Fruit fly (Drosophila melanogaster) whole organism, embryonic: ENCODE results near the gene CG46462.

Source experiments
- Antp ChIP-seq: fragments of 200-800 bp; sonication (Bioruptor generic); optimal IDR thresholded peaks from 3 replicates; lab custom pipeline; 2016; ENCODE audit warnings: missing biosample characterization, missing genetic modification characterization
- Awh ChIP-seq: fragments of 200-800 bp; sonication (Bioruptor generic); IDR thresholded peaks from 2 replicates; pipeline ENCODE4, ENCODE4 v1.3.6; 2022; ENCODE audit warnings: missing biosample characterization, missing genetic modification characterization
- Blimp-1 ChIP-seq: fragments of 200-800 bp; sonication (Bioruptor generic); optimal IDR thresholded peaks from 3 replicates; lab custom pipeline; 2018; ENCODE audit warnings: missing biosample characterization, missing genetic modification characterization, mild to moderate bottlenecking, moderate library complexity, missing genetic modification reagents
- CG10147 ChIP-seq: fragments of 200-800 bp; sonication (Bioruptor generic); optimal IDR thresholded peaks from 2 replicates; lab custom pipeline; 2019; ENCODE audit warnings: missing biosample characterization, mild to moderate bottlenecking, missing genetic modification characterization, moderate library complexity
- CG10321 ChIP-seq: fragments of 200-800 bp; sonication (Bioruptor generic); IDR thresholded peaks from 2 replicates; pipeline ENCODE4 v1.3.6; 2022; ENCODE audit warnings: missing biosample characterization, missing genetic modification characterization
- CG13123 ChIP-seq: fragments of 200-800 bp; sonication (Bioruptor generic); optimal IDR thresholded peaks from 2 replicates; lab custom pipeline; 2016; ENCODE audit warnings: missing biosample characterization, missing genetic modification characterization
- CG13894 ChIP-seq: fragments of 200-800 bp; sonication (Bioruptor generic); optimal IDR thresholded peaks from 3 replicates; lab custom pipeline; 2018; ENCODE audit warnings: missing biosample characterization, mild to moderate bottlenecking, missing genetic modification characterization, moderate library complexity
- CG14014 ChIP-seq: fragments of 200-800 bp; sonication (Bioruptor generic); IDR thresholded peaks from 2 replicates; pipeline ENCODE4 v1.3.6; 2022; ENCODE audit warnings: missing biosample characterization, missing genetic modification characterization
- CG14050 ChIP-seq: fragments of 200-800 bp; sonication (Bioruptor generic); IDR thresholded peaks from 3 replicates; pipeline ENCODE4 v1.3.6; 2022; ENCODE audit warnings: missing biosample characterization, missing genetic modification characterization
- CG14441 ChIP-seq: fragments of 200-800 bp; sonication (Bioruptor generic); IDR thresholded peaks from 2 replicates; pipeline ENCODE4 v1.3.6; 2022; ENCODE audit warnings: missing biosample characterization, missing genetic modification characterization
- CG15514 ChIP-seq: fragments of 200-800 bp; sonication (Bioruptor generic); optimal IDR thresholded peaks from 3 replicates; lab custom pipeline; 2017; ENCODE audit warnings: missing biosample characterization, missing genetic modification characterization, mild to moderate bottlenecking, moderate library complexity, missing genetic modification reagents
- CG1603 ChIP-seq: fragments of 200-800 bp; sonication (Bioruptor generic); optimal IDR thresholded peaks from 2 replicates; lab custom pipeline; 2019; ENCODE audit warnings: missing biosample characterization, mild to moderate bottlenecking, missing genetic modification characterization, moderate library complexity
- CG16779 ChIP-seq: fragments of 200-800 bp; sonication (Bioruptor generic); IDR thresholded peaks from 2 replicates; pipeline ENCODE4 v1.3.6; 2022; ENCODE audit warnings: missing biosample characterization, missing genetic modification characterization
- CG17359 ChIP-seq: fragments of 200-800 bp; sonication (Bioruptor generic); optimal IDR thresholded peaks from 3 replicates; lab custom pipeline; 2018; ENCODE audit warnings: missing biosample characterization, mild to moderate bottlenecking, missing genetic modification characterization, moderate library complexity
- CG17829 ChIP-seq: fragments of 200-800 bp; optimal IDR thresholded peaks from 2 replicates; lab custom pipeline; 2019; ENCODE audit warnings: missing biosample characterization, mild to moderate bottlenecking, missing genetic modification characterization, moderate library complexity
- CG2889 ChIP-seq: fragments of 200-800 bp; sonication (Bioruptor generic); IDR thresholded peaks from 3 replicates; pipeline ENCODE4 v1.3.6; 2022; ENCODE audit warnings: missing biosample characterization, missing genetic modification characterization
- CG30431 ChIP-seq: fragments of 200-800 bp; sonication (Bioruptor generic); optimal IDR thresholded peaks from 2 replicates; lab custom pipeline; 2017; ENCODE audit warnings: missing biosample characterization, missing genetic modification characterization
- CG43689 ChIP-seq: fragments of 200-800 bp; sonication (Bioruptor generic); IDR thresholded peaks from 2 replicates; pipeline ENCODE4 v1.3.6; 2022; ENCODE audit warnings: missing biosample characterization, missing genetic modification characterization
- CG6254 ChIP-seq: fragments of 200-800 bp; sonication (Bioruptor generic); optimal IDR thresholded peaks from 3 replicates; lab custom pipeline; 2017; ENCODE audit warnings: mild to moderate bottlenecking, missing biosample characterization, missing genetic modification reagents, missing genetic modification characterization
- CG8290 ChIP-seq, 3 experiments: fragments of 200-800 bp; sonication (Bioruptor generic); optimal IDR thresholded peaks; 2 replicates each; lab custom pipeline; 2016 to 2019; ENCODE audit warnings: missing biosample characterization in 3 of 3, missing genetic modification characterization in 3 of 3, mild to moderate bottlenecking in 2 of 3, moderate library complexity in 1 of 3
- CG8765 ChIP-seq: fragments of 200-800 bp; sonication (Bioruptor generic); IDR thresholded peaks from 2 replicates; pipeline ENCODE4 v1.3.6; 2022; ENCODE audit warnings: missing biosample characterization, missing genetic modification characterization
- Chrac-16 ChIP-seq: fragments of 200-800 bp; sonication (Bioruptor generic); optimal IDR thresholded peaks from 3 replicates; lab custom pipeline; 2016; ENCODE audit warnings: missing biosample characterization, missing genetic modification characterization
- D19A ChIP-seq: fragments of 200-800 bp; optimal IDR thresholded peaks from 3 replicates; lab custom pipeline; 2019; ENCODE audit warnings: missing biosample characterization, mild to moderate bottlenecking, missing genetic modification characterization, moderate library complexity
- Dip2 ChIP-seq: fragments of 200-800 bp; sonication (Bioruptor generic); IDR thresholded peaks from 2 replicates; pipeline ENCODE4 v1.3.6; 2022; ENCODE audit warnings: missing biosample characterization, missing genetic modification characterization
- Hey ChIP-seq: fragments of 200-800 bp; sonication (Bioruptor generic); optimal IDR thresholded peaks from 3 replicates; lab custom pipeline; 2018; ENCODE audit warnings: missing biosample characterization, mild to moderate bottlenecking, missing genetic modification characterization
- HmgD ChIP-seq: fragments of 200-800 bp; sonication (Bioruptor generic); optimal IDR thresholded peaks from 3 replicates; lab custom pipeline; 2016; ENCODE audit warnings: missing biosample characterization, missing genetic modification characterization
- HmgZ ChIP-seq: fragments of 200-800 bp; sonication (Bioruptor generic); optimal IDR thresholded peaks from 2 replicates; lab custom pipeline; 2018; ENCODE audit warnings: missing biosample characterization, mild to moderate bottlenecking, missing genetic modification characterization
- Med ChIP-seq: fragments of 200-800 bp; sonication (Bioruptor generic); peaks from one replicate; lab custom pipeline; 2016; ENCODE audit warnings: missing biosample characterization, missing genetic modification characterization, mild to moderate bottlenecking, inconsistent platforms, moderate library complexity
- Opbp ChIP-seq: fragments of 200-800 bp; sonication (Bioruptor generic); IDR thresholded peaks from 3 replicates; pipeline ENCODE4 v1.3.6; 2022; ENCODE audit warnings: missing biosample characterization, missing genetic modification characterization; ENCODE audit not compliant: partially characterized antibody
- Ravus ChIP-seq: fragments of 200-800 bp; sonication (Bioruptor generic); IDR thresholded peaks from 2 replicates; pipeline ENCODE4 v1.3.6; 2022; ENCODE audit warnings: missing biosample characterization, missing genetic modification characterization
- Sox102F ChIP-seq: fragments of 200-800 bp; sonication (Bioruptor generic); optimal IDR thresholded peaks from 2 replicates; lab custom pipeline; 2018; ENCODE audit warnings: missing biosample characterization, mild to moderate bottlenecking, missing genetic modification characterization, moderate library complexity
- Xrp1 ChIP-seq: fragments of 200-800 bp; sonication (Bioruptor generic); IDR thresholded peaks from 2 replicates; pipeline ENCODE4 v1.3.6; 2022; ENCODE audit warnings: missing biosample characterization, missing genetic modification characterization
- ato ChIP-seq: fragments of 200-800 bp; sonication (Bioruptor generic); IDR thresholded peaks from 2 replicates; pipeline ENCODE4 v1.3.6; 2022; ENCODE audit warnings: missing biosample characterization, missing genetic modification characterization; ENCODE audit not compliant: partially characterized antibody
- bbx ChIP-seq: fragments of 200-800 bp; sonication (Bioruptor generic); IDR thresholded peaks from 2 replicates; pipeline ENCODE4 v1.3.6; 2022; ENCODE audit warnings: missing biosample characterization, missing genetic modification characterization; ENCODE audit not compliant: partially characterized antibody
- chm ChIP-seq: fragments of 200-800 bp; sonication (Bioruptor generic); IDR thresholded peaks from 2 replicates; pipeline ENCODE4 v1.3.6; 2022; ENCODE audit warnings: missing biosample characterization, missing genetic modification characterization
- ci ChIP-seq: fragments of 200-800 bp; sonication (Bioruptor generic); IDR thresholded peaks from 3 replicates; pipeline ENCODE4 v1.3.6; 2022; ENCODE audit warnings: missing biosample characterization, missing genetic modification characterization
- dmrt11E ChIP-seq: fragments of 200-800 bp; sonication (Bioruptor generic); optimal IDR thresholded peaks from 3 replicates; lab custom pipeline; 2018; ENCODE audit warnings: missing biosample characterization, mild to moderate bottlenecking, missing genetic modification characterization, moderate library complexity
- dmrt99B ChIP-seq: fragments of 200-800 bp; sonication (Bioruptor generic); optimal IDR thresholded peaks from 2 replicates; lab custom pipeline; 2018; ENCODE audit warnings: missing biosample characterization, mild to moderate bottlenecking, missing genetic modification characterization, moderate library complexity
- fd3F ChIP-seq: fragments of 200-800 bp; sonication (Bioruptor generic); optimal IDR thresholded peaks from 2 replicates; lab custom pipeline; 2018; ENCODE audit warnings: missing biosample characterization, mild to moderate bottlenecking, missing genetic modification characterization, moderate library complexity
- fd96Cb ChIP-seq: fragments of 200-800 bp; sonication (Bioruptor generic); optimal IDR thresholded peaks from 2 replicates; lab custom pipeline; 2018; ENCODE audit warnings: missing biosample characterization, mild to moderate bottlenecking, missing genetic modification characterization, moderate library complexity
- ftz-f1 ChIP-seq: fragments of 200-800 bp; sonication (Bioruptor generic); optimal IDR thresholded peaks from 2 replicates; lab custom pipeline; 2016; ENCODE audit warnings: missing biosample characterization, missing genetic modification characterization
- grau ChIP-seq: fragments of 200-800 bp; optimal IDR thresholded peaks from 3 replicates; lab custom pipeline; 2019; ENCODE audit warnings: missing biosample characterization, mild to moderate bottlenecking, missing genetic modification characterization, moderate library complexity
- gro ChIP-seq: fragments of 200-800 bp; sonication (Bioruptor generic); optimal IDR thresholded peaks from 2 replicates; lab custom pipeline; 2016; ENCODE audit warnings: missing biosample characterization, missing genetic modification characterization
- gsb-n ChIP-seq: fragments of 200-800 bp; sonication (Bioruptor generic); optimal IDR thresholded peaks from 3 replicates; lab custom pipeline; 2018; ENCODE audit warnings: missing biosample characterization, mild to moderate bottlenecking, missing genetic modification characterization
- jigr1 ChIP-seq: fragments of 200-800 bp; sonication (Bioruptor generic); IDR thresholded peaks from 3 replicates; pipeline ENCODE4 v1.3.6; 2022; ENCODE audit warnings: missing biosample characterization, missing genetic modification characterization
- lilli ChIP-seq: fragments of 200-800 bp; sonication (Bioruptor generic); optimal IDR thresholded peaks from 3 replicates; lab custom pipeline; 2016; ENCODE audit warnings: missing biosample characterization, missing genetic modification characterization
- peb ChIP-seq: fragments of 200-800 bp; sonication (Bioruptor generic); IDR thresholded peaks from 2 replicates; pipeline ENCODE4 v1.3.6; 2022; ENCODE audit warnings: missing biosample characterization, missing genetic modification characterization
- pfk ChIP-seq: fragments of 200-800 bp; sonication (Bioruptor generic); optimal IDR thresholded peaks from 2 replicates; lab custom pipeline; 2018; ENCODE audit warnings: missing biosample characterization, mild to moderate bottlenecking, missing genetic modification characterization, moderate library complexity
- salm ChIP-seq: fragments of 200-800 bp; sonication (Bioruptor generic); optimal IDR thresholded peaks from 2 replicates; lab custom pipeline; 2018; ENCODE audit warnings: missing biosample characterization, mild to moderate bottlenecking, missing genetic modification characterization
- sr ChIP-seq: fragments of 200-800 bp; sonication (Bioruptor generic); IDR thresholded peaks from 3 replicates; pipeline ENCODE4 v1.3.6; 2022; ENCODE audit warnings: missing biosample characterization, missing genetic modification characterization
- tin ChIP-seq: fragments of 200-800 bp; sonication (Bioruptor generic); optimal IDR thresholded peaks from 3 replicates; lab custom pipeline; 2016; ENCODE audit warnings: missing biosample characterization, missing genetic modification characterization
- trem ChIP-seq: fragments of 200-800 bp; optimal IDR thresholded peaks from 3 replicates; lab custom pipeline; 2019; ENCODE audit warnings: missing biosample characterization, mild to moderate bottlenecking, missing genetic modification characterization, moderate library complexity

The CG46462 gene

dm6 chr3L:19895556-19895995 is 35.9 kb upstream of the CG46462 start (continued):
- TF ChIP-seq CG8290 (GFP tag; optimal IDR thresholded peaks at IDR 0.05; lab: Kevin White, UChicago): no peak
- no peak for TF ChIP-seq CG8290 (tag; optimal IDR thresholded peaks at IDR 0.05; lab: Kevin White, UChicago)
- no peak for TF ChIP-seq CG13123 (GFP tag; lab: Kevin White, UChicago)
- no peak for TF ChIP-seq bbx
- TF ChIP-seq gro (GFP tag; lab: Kevin White, UChicago): no peak
- no peak for TF ChIP-seq CG17829 (tag; lab: Kevin White, UChicago)
- TF ChIP-seq dmrt99B (tag; lab: Kevin White, UChicago): no peak
- no peak for TF ChIP-seq Ravus (GFP tag; lab: Robert Waterston, UW)
- no peak for TF ChIP-seq CG1603 (tag; lab: Kevin White, UChicago)
- no peak for TF ChIP-seq D19A (tag; lab: Kevin White, UChicago)
- no peak for TF ChIP-seq peb
- TF ChIP-seq Antp (GFP tag; lab: Kevin White, UChicago): no peak
- TF ChIP-seq gsb-n (tag; lab: Kevin White, UChicago): no peak
- TF ChIP-seq Med: peak; percentile 24
- no peak for TF ChIP-seq lilli (GFP tag; lab: Kevin White, UChicago)
- no peak for TF ChIP-seq fd96Cb (tag; lab: Kevin White, UChicago)
- TF ChIP-seq CG17359 (tag; lab: Kevin White, UChicago): no peak
- no peak for TF ChIP-seq CG15514
- no peak for TF ChIP-seq dmrt11E
- no peak for TF ChIP-seq pfk (GFP tag; lab: Kevin White, UChicago)
- TF ChIP-seq CG14014 (GFP tag; lab: Robert Waterston, UW): no peak
- no peak for TF ChIP-seq CG14050
- TF ChIP-seq CG13894 (tag; lab: Kevin White, UChicago): no peak
- TF ChIP-seq Opbp (GFP tag; lab: Robert Waterston, UW): no peak
- no peak for TF ChIP-seq Awh (GFP tag; lab: Robert Waterston, UW)
- no peak for TF ChIP-seq Sox102F (GFP tag; lab: Kevin White, UChicago)
- no peak for TF ChIP-seq CG8765
- TF ChIP-seq CG2889 (GFP tag; lab: Robert Waterston, UW): no peak
- TF ChIP-seq salm (tag; lab: Kevin White, UChicago): no peak
- no peak for TF ChIP-seq chm (GFP tag; lab: Robert Waterston, UW)
- peak; percentile 97 for TF ChIP-seq CG10321 (GFP tag; lab: Robert Waterston, UW)
- no peak for TF ChIP-seq CG30431 (GFP tag; lab: Kevin White, UChicago)
- no peak for TF ChIP-seq fd3F (GFP tag; lab: Kevin White, UChicago)
- TF ChIP-seq CG43689 (GFP tag; lab: Robert Waterston, UW): no peak
- peak; percentile 93 for TF ChIP-seq ftz-f1 (GFP tag; lab: Kevin White, UChicago)
- TF ChIP-seq Blimp-1 (GFP tag; lab: Kevin White, UChicago): no peak
- TF ChIP-seq ci (GFP tag; lab: Robert Waterston, UW): no peak
- TF ChIP-seq ato (GFP tag; lab: Robert Waterston, UW): no peak
- TF ChIP-seq Chrac-16 (GFP tag; lab: Kevin White, UChicago): no peak
- TF ChIP-seq HmgZ (tag; lab: Kevin White, UChicago): peak; percentile 59
- no peak for TF ChIP-seq Xrp1 (GFP tag; lab: Robert Waterston, UW)
- peak; percentile 37 for TF ChIP-seq Hey (tag; lab: Kevin White, UChicago)
- no peak for TF ChIP-seq jigr1
- no peak for TF ChIP-seq Dip2 (GFP tag; lab: Robert Waterston, UW)
- TF ChIP-seq CG16779: no peak
- TF ChIP-seq CG10147 (GFP tag; lab: Kevin White, UChicago): no peak
- no peak for TF ChIP-seq CG6254 (GFP tag; lab: Kevin White, UChicago)
- no peak for TF ChIP-seq HmgD
- TF ChIP-seq tin: no peak
- TF ChIP-seq trem (tag; lab: Kevin White, UChicago): no peak
- no peak for TF ChIP-seq sr
- TF ChIP-seq CG14441: no peak
- TF ChIP-seq grau (tag; lab: Kevin White, UChicago): no peak
